Fruit fly (Drosophila melanogaster) whole organism, embryonic: ENCODE results near the gene CG15764.
A peak's percentile ranks its signal among the peaks of the same experiment; 100 is the strongest.

Experiments used
- Adf1 ChIP-seq: fragments of 200-800 bp; sonication (Bioruptor generic); IDR thresholded peaks from 2 replicates; pipeline ENCODE4 v1.3.6; 2022; ENCODE audit warnings: missing biosample characterization, missing genetic modification characterization
- B-H2 ChIP-seq: fragments of 200-800 bp; sonication (Bioruptor generic); optimal IDR thresholded peaks from 2 replicates; lab custom pipeline; 2018; ENCODE audit warnings: missing biosample characterization, mild to moderate bottlenecking, missing genetic modification characterization
- Blimp-1 ChIP-seq: fragments of 200-800 bp; sonication (Bioruptor generic); optimal IDR thresholded peaks from 3 replicates; lab custom pipeline; 2018; ENCODE audit warnings: missing biosample characterization, missing genetic modification characterization, mild to moderate bottlenecking, moderate library complexity, missing genetic modification reagents
- CG10321 ChIP-seq: fragments of 200-800 bp; sonication (Bioruptor generic); IDR thresholded peaks from 2 replicates; pipeline ENCODE4 v1.3.6; 2022; ENCODE audit warnings: missing biosample characterization, missing genetic modification characterization
- CG10979 ChIP-seq: fragments of 200-800 bp; sonication (Bioruptor generic); optimal IDR thresholded peaks from 2 replicates; lab custom pipeline; 2018; ENCODE audit warnings: missing biosample characterization, mild to moderate bottlenecking, missing genetic modification characterization, moderate library complexity
- CG11456 ChIP-seq: fragments of 200-800 bp; sonication (Bioruptor generic); IDR thresholded peaks from 3 replicates; pipeline ENCODE4 v1.3.6; 2022; ENCODE audit warnings: missing biosample characterization, missing genetic modification characterization
- CG12071 ChIP-seq: fragments of 200-800 bp; sonication (Bioruptor generic); optimal IDR thresholded peaks from 3 replicates; lab custom pipeline; 2018; ENCODE audit warnings: missing biosample characterization, mild to moderate bottlenecking, missing genetic modification characterization
- CG14965 ChIP-seq: fragments of 200-800 bp; sonication (Bioruptor generic); optimal IDR thresholded peaks from 2 replicates; lab custom pipeline; 2016; ENCODE audit warnings: missing biosample characterization, missing genetic modification characterization, borderline replicate concordance
- CG16863 ChIP-seq: fragments of 200-800 bp; sonication (Bioruptor generic); optimal IDR thresholded peaks from 3 replicates; lab custom pipeline; 2016; ENCODE audit warnings: missing biosample characterization, missing genetic modification characterization
- CG17612 ChIP-seq: fragments of 200-800 bp; sonication (Bioruptor generic); IDR thresholded peaks from 2 replicates; pipeline ENCODE4 v1.3.6; 2022; ENCODE audit warnings: missing biosample characterization, missing genetic modification characterization
- CG2678 ChIP-seq: fragments of 200-800 bp; sonication (Bioruptor generic); optimal IDR thresholded peaks from 3 replicates; lab custom pipeline; 2019; ENCODE audit warnings: missing biosample characterization, mild to moderate bottlenecking, missing genetic modification characterization, moderate library complexity
- CG2712 ChIP-seq: fragments of 200-800 bp; optimal IDR thresholded peaks from 3 replicates; lab custom pipeline; 2019; ENCODE audit warnings: missing biosample characterization, mild to moderate bottlenecking, missing genetic modification characterization, moderate library complexity
- CG32532 ChIP-seq: fragments of 200-800 bp; sonication (Bioruptor generic); IDR thresholded peaks from 2 replicates; pipeline ENCODE4 v1.3.6; 2022; ENCODE audit warnings: missing biosample characterization, missing genetic modification characterization
- CG4404 ChIP-seq: fragments of 200-800 bp; sonication (Bioruptor generic); IDR thresholded peaks from 2 replicates; pipeline ENCODE4 v1.3.6; 2022; ENCODE audit warnings: missing biosample characterization, missing genetic modification characterization
- CG4854 ChIP-seq: fragments of 200-800 bp; sonication (Bioruptor generic); optimal IDR thresholded peaks from 2 replicates; lab custom pipeline; 2016; ENCODE audit warnings: missing biosample characterization, missing genetic modification characterization, inconsistent platforms
- CG7556 ChIP-seq: fragments of 200-800 bp; sonication (Bioruptor generic); optimal IDR thresholded peaks from 2 replicates; lab custom pipeline; 2017; ENCODE audit warnings: missing biosample characterization, mild to moderate bottlenecking, missing genetic modification characterization
- CG7839 ChIP-seq: fragments of 200-800 bp; sonication (Bioruptor generic); optimal IDR thresholded peaks from 3 replicates; lab custom pipeline; 2018; ENCODE audit warnings: missing biosample characterization, mild to moderate bottlenecking, missing genetic modification characterization, moderate library complexity
- CG7987 ChIP-seq: fragments of 200-800 bp; sonication (Bioruptor generic); optimal IDR thresholded peaks from 2 replicates; lab custom pipeline; 2018; ENCODE audit warnings: missing biosample characterization, mild to moderate bottlenecking, missing genetic modification characterization, moderate library complexity
- CG9932 ChIP-seq: fragments of 200-800 bp; sonication (Bioruptor generic); IDR thresholded peaks from 2 replicates; pipeline ENCODE4 v1.3.6; 2022; ENCODE audit warnings: missing biosample characterization, missing genetic modification characterization
- D ChIP-seq, 2 experiments: fragments of 200-800 bp in 1 of 2; fragments of >200 bp in 1 of 2; sonication (Bioruptor generic) in 1 of 2; optimal IDR thresholded peaks; 2 replicates in 1 of 2; 3 replicates in 1 of 2; lab custom pipeline; 2017; ENCODE audit warnings: mild to moderate bottlenecking in 1 of 2, missing biosample characterization in 1 of 2, missing genetic modification characterization in 1 of 2, missing genetic modification reagents in 1 of 2
- Dbx ChIP-seq: fragments of 200-800 bp; sonication (Bioruptor generic); IDR thresholded peaks from 3 replicates; pipeline ENCODE4 v1.3.6; 2022; ENCODE audit warnings: missing biosample characterization, missing genetic modification characterization
- Dll ChIP-seq: fragments of 200-800 bp; sonication (Bioruptor generic); IDR thresholded peaks from 4 replicates; pipeline ENCODE4 v1.3.6; 2022; ENCODE audit warnings: missing biosample characterization, missing genetic modification characterization; ENCODE audit not compliant: partially characterized antibody
- Elba2 ChIP-seq: fragments of 200-800 bp; sonication (Bioruptor generic); optimal IDR thresholded peaks from 3 replicates; lab custom pipeline; 2016; ENCODE audit warnings: missing biosample characterization, missing genetic modification characterization
- Fer3 ChIP-seq: fragments of 200-800 bp; sonication (Bioruptor generic); optimal IDR thresholded peaks from 2 replicates; lab custom pipeline; 2018; ENCODE audit warnings: missing biosample characterization, mild to moderate bottlenecking, missing genetic modification characterization, moderate library complexity
- Mad ChIP-seq: fragments of 200-800 bp; sonication (Bioruptor generic); optimal IDR thresholded peaks from 2 replicates; lab custom pipeline; 2016; ENCODE audit warnings: missing biosample characterization, missing genetic modification characterization
- Med ChIP-seq: fragments of 200-800 bp; sonication (Bioruptor generic); peaks from one replicate; lab custom pipeline; 2016; ENCODE audit warnings: missing biosample characterization, missing genetic modification characterization, mild to moderate bottlenecking, inconsistent platforms, moderate library complexity
- PHDP ChIP-seq: fragments of 200-800 bp; sonication (Bioruptor generic); optimal IDR thresholded peaks from 3 replicates; lab custom pipeline; 2018; ENCODE audit warnings: missing biosample characterization, mild to moderate bottlenecking, missing genetic modification characterization, moderate library complexity
- Sox100B ChIP-seq: fragments of 200-800 bp; sonication (Bioruptor generic); optimal IDR thresholded peaks from 3 replicates; lab custom pipeline; 2018; ENCODE audit warnings: missing biosample characterization, mild to moderate bottlenecking, missing genetic modification characterization
- Sox102F ChIP-seq: fragments of 200-800 bp; sonication (Bioruptor generic); optimal IDR thresholded peaks from 2 replicates; lab custom pipeline; 2018; ENCODE audit warnings: missing biosample characterization, mild to moderate bottlenecking, missing genetic modification characterization, moderate library complexity
- bsh ChIP-seq, 2 experiments: fragments of 200-800 bp; sonication (Bioruptor generic); optimal IDR thresholded peaks; 2 replicates each; lab custom pipeline; 2017 to 2018; ENCODE audit warnings: mild to moderate bottlenecking in 2 of 2, missing biosample characterization in 2 of 2, missing genetic modification characterization in 2 of 2, moderate library complexity in 1 of 2
- crp ChIP-seq, 2 experiments: fragments of 200-800 bp; sonication (Bioruptor generic); optimal IDR thresholded peaks; 2 replicates in 1 of 2; 3 replicates in 1 of 2; lab custom pipeline; 2017; ENCODE audit warnings: missing biosample characterization in 2 of 2, missing genetic modification characterization in 2 of 2, mild to moderate bottlenecking in 1 of 2, moderate library complexity in 1 of 2
- dmrt11E ChIP-seq: fragments of 200-800 bp; sonication (Bioruptor generic); optimal IDR thresholded peaks from 3 replicates; lab custom pipeline; 2018; ENCODE audit warnings: missing biosample characterization, mild to moderate bottlenecking, missing genetic modification characterization, moderate library complexity
- dmrt99B ChIP-seq: fragments of 200-800 bp; sonication (Bioruptor generic); optimal IDR thresholded peaks from 2 replicates; lab custom pipeline; 2018; ENCODE audit warnings: missing biosample characterization, mild to moderate bottlenecking, missing genetic modification characterization, moderate library complexity
- eve ChIP-seq, 2 experiments: fragments of >200 bp; optimal IDR thresholded peaks; 2 replicates each; lab custom pipeline; 2017; ENCODE audit warnings: missing biosample characterization in 2 of 2, missing genetic modification characterization in 2 of 2
- gfzf ChIP-seq: fragments of 200-800 bp; sonication (Bioruptor generic); optimal IDR thresholded peaks from 2 replicates; lab custom pipeline; 2016; ENCODE audit warnings: missing biosample characterization, mild to moderate bottlenecking, missing genetic modification characterization, moderate library complexity
- nmo ChIP-seq: fragments of 200-800 bp; sonication (Bioruptor generic); optimal IDR thresholded peaks from 2 replicates; lab custom pipeline; 2018; ENCODE audit warnings: missing biosample characterization, mild to moderate bottlenecking, missing genetic modification characterization, moderate library complexity
- phol ChIP-seq: fragments of 200-800 bp; sonication (Bioruptor generic); optimal IDR thresholded peaks from 3 replicates; lab custom pipeline; 2018; ENCODE audit warnings: missing biosample characterization, mild to moderate bottlenecking, missing genetic modification characterization, moderate library complexity
- ranshi ChIP-seq: fragments of 200-800 bp; sonication (Bioruptor generic); IDR thresholded peaks from 2 replicates; pipeline ENCODE4 v1.3.6; 2022; ENCODE audit warnings: missing biosample characterization, missing genetic modification characterization
- repo ChIP-seq: fragments of 200-800 bp; sonication (Bioruptor generic); optimal IDR thresholded peaks from 2 replicates; lab custom pipeline; 2016; ENCODE audit warnings: missing biosample characterization, missing genetic modification characterization
- row ChIP-seq: fragments of 200-800 bp; sonication (Bioruptor generic); IDR thresholded peaks from 3 replicates; pipeline ENCODE4 v1.3.6; 2022; ENCODE audit warnings: missing biosample characterization, missing genetic modification characterization
- sens ChIP-seq: fragments of 200-800 bp; sonication (Bioruptor generic); peaks from one replicate; lab custom pipeline; 2016; ENCODE audit warnings: missing biosample characterization, missing genetic modification characterization
- sob ChIP-seq: fragments of 200-800 bp; sonication (Bioruptor generic); IDR thresholded peaks from 2 replicates; pipeline ENCODE4 v1.3.6; 2022; ENCODE audit warnings: missing biosample characterization, missing genetic modification characterization
- sqz ChIP-seq: fragments of 200-800 bp; sonication (Bioruptor generic); optimal IDR thresholded peaks from 3 replicates; lab custom pipeline; 2018; ENCODE audit warnings: missing biosample characterization, mild to moderate bottlenecking, missing genetic modification characterization
- stwl ChIP-seq: fragments of 200-800 bp; sonication (Bioruptor generic); optimal IDR thresholded peaks from 3 replicates; lab custom pipeline; 2018; ENCODE audit warnings: missing biosample characterization, mild to moderate bottlenecking, missing genetic modification characterization, moderate library complexity
- usp ChIP-seq: fragments of >200 bp; optimal IDR thresholded peaks from 2 replicates; lab custom pipeline; 2017; ENCODE audit warnings: missing biosample characterization, missing genetic modification characterization
- wdn ChIP-seq: fragments of 200-800 bp; sonication (Bioruptor generic); IDR thresholded peaks from 2 replicates; pipeline ENCODE4 v1.3.6; 2022; ENCODE audit warnings: missing biosample characterization, missing genetic modification characterization
- zfh2 ChIP-seq: fragments of 200-800 bp; sonication (Bioruptor generic); optimal IDR thresholded peaks from 2 replicates; lab custom pipeline; 2016; ENCODE audit warnings: missing biosample characterization, missing genetic modification characterization

CG15764 gene

DNA sequence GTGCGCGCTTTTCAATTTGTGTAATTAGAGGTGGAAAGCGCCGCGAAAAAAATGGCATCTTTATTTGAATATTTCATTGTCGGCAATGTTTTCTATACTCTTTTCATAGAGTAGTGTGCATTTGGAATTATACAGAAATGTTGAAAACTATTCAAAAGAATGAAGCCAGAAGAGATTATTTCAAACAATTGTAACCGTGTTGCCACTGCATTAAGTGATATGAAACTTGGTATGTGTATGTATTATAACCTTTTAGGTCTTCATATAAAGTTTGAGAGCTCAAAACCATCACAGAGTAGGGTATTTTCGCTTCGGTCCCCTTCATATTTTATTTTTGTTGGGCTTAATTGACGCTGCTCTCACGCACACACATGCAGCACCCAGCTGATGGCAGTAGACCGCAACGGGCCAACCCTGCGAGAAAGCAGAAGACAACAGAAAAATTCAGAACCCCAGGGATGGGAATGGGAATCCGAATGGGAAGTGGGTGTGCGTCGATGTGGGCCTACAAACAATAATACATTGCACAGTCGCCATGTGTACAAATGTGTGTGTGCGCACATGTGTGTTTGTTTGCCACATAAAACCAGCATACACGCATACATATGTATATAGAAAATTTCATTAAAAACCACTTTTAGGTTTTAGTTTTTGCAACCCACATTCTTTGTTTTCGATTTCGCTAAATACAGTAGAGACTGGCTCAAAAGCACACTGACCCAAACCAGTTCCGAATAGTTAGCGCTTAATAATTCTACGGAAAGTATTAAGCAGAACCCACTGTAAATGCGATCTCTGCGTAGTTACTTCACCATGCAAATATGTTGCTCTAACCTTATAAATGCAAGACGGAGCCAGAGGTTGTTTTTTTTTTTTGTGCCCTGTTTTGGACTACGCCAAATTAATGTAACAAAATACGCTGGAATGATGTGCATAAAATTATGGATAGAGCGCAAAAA, 25.9 kb downstream of the CG15764 start (continued):
- no peak; the same call in 1 of the 2 replicates for TF ChIP-seq ranshi (GFP tag; lab: Robert Waterston, UW)
- no peak for TF ChIP-seq CG4404
- no peak for TF ChIP-seq sqz (GFP tag; lab: Kevin White, UChicago)
- TF ChIP-seq Elba2 (GFP tag; lab: Kevin White, UChicago) = no peak
- TF ChIP-seq CG17612 = no peak
- no peak for TF ChIP-seq CG10321 (GFP tag; lab: Robert Waterston, UW)
- peak in 1 of 2 experiments; percentile 32 for TF ChIP-seq crp (GFP tag; optimal IDR thresholded peaks at IDR 0.05; lab: Kevin White, UChicago)
- peak; percentile 2 for TF ChIP-seq sens (GFP tag; lab: Kevin White, UChicago)
- TF ChIP-seq repo (GFP tag; lab: Kevin White, UChicago) = peak; percentile 15
- TF ChIP-seq CG7839 (tag; lab: Kevin White, UChicago) = peak; percentile 25
- TF ChIP-seq eve (GFP tag; optimal IDR thresholded peaks at IDR 0.05; lab: Kevin White, UChicago) = peak in 1 of 2 experiments; percentile 46
- TF ChIP-seq usp = no peak
- TF ChIP-seq CG11456 = no peak
- TF ChIP-seq Blimp-1 (GFP tag; lab: Kevin White, UChicago) = peak; percentile 17
- TF ChIP-seq Med (GFP tag; lab: Kevin White, UChicago) = peak; percentile 69
- TF ChIP-seq stwl (tag; lab: Kevin White, UChicago) = peak; percentile 1
- TF ChIP-seq CG12071 (GFP tag; lab: Kevin White, UChicago) = no peak
- TF ChIP-seq Fer3 (tag; lab: Kevin White, UChicago) = no peak
- TF ChIP-seq Sox100B (GFP tag; lab: Kevin White, UChicago) = peak; percentile 7
- no peak for TF ChIP-seq Mad (GFP tag; lab: Kevin White, UChicago)
- no peak for TF ChIP-seq Dbx (GFP tag; lab: Robert Waterston, UW)
- TF ChIP-seq CG16863 (GFP tag; lab: Kevin White, UChicago) = no peak
- TF ChIP-seq PHDP (tag; lab: Kevin White, UChicago) = peak; percentile 3
- no peak for TF ChIP-seq D (optimal IDR thresholded peaks at IDR 0.05; lab: Kevin White, UChicago)
- no peak for TF ChIP-seq D (GFP tag; optimal IDR thresholded peaks at IDR 0.05; lab: Kevin White, UChicago)
- TF ChIP-seq nmo (GFP tag; lab: Kevin White, UChicago) = peak; percentile 19
- TF ChIP-seq Sox102F (GFP tag; lab: Kevin White, UChicago) = peak; percentile 31
- no peak for TF ChIP-seq CG7987 (GFP tag; lab: Kevin White, UChicago)
- no peak for TF ChIP-seq CG14965 (GFP tag; lab: Kevin White, UChicago)
- TF ChIP-seq dmrt99B (tag; lab: Kevin White, UChicago) = peak; percentile 31
- TF ChIP-seq CG32532 (GFP tag; lab: Robert Waterston, UW) = peak; percentile 5; the same call in 1 of the 2 replicates
- TF ChIP-seq gfzf = no peak
- peak; percentile 30 for TF ChIP-seq CG10979
- TF ChIP-seq wdn = peak; percentile 43; the same call in 1 of the 2 replicates
- peak; percentile 15 for TF ChIP-seq CG2678 (tag; lab: Kevin White, UChicago)
- TF ChIP-seq bsh (GFP tag; optimal IDR thresholded peaks at IDR 0.05; lab: Kevin White, UChicago) = peak in 1 of 2 experiments; percentile 48
- peak; percentile 30 for TF ChIP-seq phol
- peak; percentile 3 for TF ChIP-seq zfh2
- TF ChIP-seq sob (GFP tag; lab: Robert Waterston, UW) = no peak
- TF ChIP-seq Adf1 = no peak
- TF ChIP-seq row = peak; percentile 60
- no peak for TF ChIP-seq B-H2 (GFP tag; lab: Kevin White, UChicago)
- TF ChIP-seq dmrt11E (tag; lab: Kevin White, UChicago) = peak; percentile 43
- TF ChIP-seq CG4854 (GFP tag; lab: Kevin White, UChicago) = no peak
- TF ChIP-seq CG2712 (tag; lab: Kevin White, UChicago) = peak; percentile 41
- peak; percentile 26 for TF ChIP-seq CG7556 (GFP tag; lab: Kevin White, UChicago)
- TF ChIP-seq Dll (GFP tag; lab: Robert Waterston, UW) = no peak
- peak; percentile 44 for TF ChIP-seq CG9932 (GFP tag; lab: Robert Waterston, UW)
